Worm (Caenorhabditis elegans) whole organism, young adult: ENCODE data around the gene C09G9.1.

ENCODE experiments used
- F49E8.2 ChIP-seq: sonication (generic microtip); optimal IDR thresholded peaks from 3 replicates; lab custom pipeline; 2017; ENCODE audit warnings: missing genetic modification characterization, mild to moderate bottlenecking, missing compliant biosample characterization, antibody characterized with exemption, moderate library complexity; ENCODE audit not compliant: insufficient read depth
- T07F8.4 ChIP-seq: sonication (generic microtip); optimal IDR thresholded peaks from 2 replicates; lab custom pipeline; 2016; ENCODE audit warnings: mild to moderate bottlenecking, missing genetic modification characterization, moderate library complexity, missing compliant biosample characterization
- Y79H2A.3 ChIP-seq: fragments of 200-800 bp; sonication (Bioruptor generic); conservative IDR thresholded peaks from 2 replicates; pipeline ENCODE4 v1.3.6; 2022; ENCODE audit warnings: missing genetic modification reagents, missing genetic modification characterization, missing compliant biosample characterization
- cebp-1 ChIP-seq, 2 experiments: fragments of 200-800 bp in 1 of 2; sonication (Bioruptor generic) in 1 of 2; sonication (generic microtip) in 1 of 2; IDR thresholded peaks in 1 of 2; optimal IDR thresholded peaks in 1 of 2; 2 replicates each; pipeline versions ENCODE4 v1.3.6 to Lab custom; 2017 to 2022; ENCODE audit warnings: missing compliant biosample characterization in 2 of 2, missing genetic modification characterization in 2 of 2, mild to moderate bottlenecking in 1 of 2, missing genetic modification reagents in 1 of 2, moderate library complexity in 1 of 2
- dpl-1 ChIP-seq: fragments of 150-350 bp; optimal IDR thresholded peaks from 2 replicates; lab custom pipeline; 2014; ENCODE audit warnings: missing biosample characterization, missing genetic modification reagents, missing genetic modification characterization
- ekl-4 ChIP-seq: fragments of 200-800 bp; sonication (Bioruptor generic); IDR thresholded peaks from 2 replicates; pipeline ENCODE4 v1.3.6; 2022; ENCODE audit warnings: missing genetic modification reagents, missing genetic modification characterization, missing compliant biosample characterization
- hsf-1 ChIP-seq: fragments of 200-800 bp; sonication (Bioruptor generic); IDR thresholded peaks from 2 replicates; pipeline ENCODE4 v1.3.6; 2022; ENCODE audit warnings: missing genetic modification reagents, missing genetic modification characterization, missing compliant biosample characterization
- madf-6 ChIP-seq: fragments of 200-800 bp; sonication (Bioruptor generic); IDR thresholded peaks from 2 replicates; pipeline ENCODE4 v1.3.6; 2022; ENCODE audit warnings: missing genetic modification reagents, missing genetic modification characterization, missing compliant biosample characterization
- madf-8 ChIP-seq: fragments of 200-800 bp; sonication (Bioruptor generic); conservative IDR thresholded peaks from 2 replicates; pipeline ENCODE4 v1.3.6; 2022; ENCODE audit warnings: missing genetic modification reagents, missing genetic modification characterization, missing compliant biosample characterization
- unc-62 ChIP-seq: fragments of 150-350 bp; optimal IDR thresholded peaks from 2 replicates; lab custom pipeline; 2014; ENCODE audit warnings: missing biosample characterization, missing genetic modification reagents, missing genetic modification characterization
- ztf-28 ChIP-seq: fragments of 200-800 bp; sonication (Bioruptor generic); IDR thresholded peaks from 2 replicates; pipeline ENCODE4 v1.3.6; 2022; ENCODE audit warnings: missing genetic modification reagents, missing genetic modification characterization, missing compliant biosample characterization

DNA sequence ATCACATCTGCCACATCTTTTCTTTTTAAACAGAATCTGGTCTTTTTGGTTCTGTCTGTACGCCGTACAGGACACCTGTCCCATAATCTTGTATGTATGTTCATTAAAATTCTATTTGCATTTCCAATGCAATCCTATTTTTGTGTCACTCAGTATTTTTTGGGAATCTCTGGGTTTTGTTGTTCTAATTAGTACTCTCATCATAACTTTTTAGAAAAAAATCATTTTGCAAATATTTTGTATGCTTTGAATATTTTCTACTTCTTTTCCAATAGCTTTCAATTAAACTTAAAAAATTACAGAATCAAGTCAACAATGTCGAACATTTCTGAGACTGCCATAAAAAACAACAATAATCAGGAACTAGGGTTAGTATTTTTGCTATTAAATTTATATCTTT is 45.2 kb downstream of the C09G9.1 start, which contains the start of gene T28C6.3:
- TF ChIP-seq madf-8 (GFP tag; lab: Robert Waterston, UW) (no peak), unc-62 (GFP tag; lab: Kevin White, UChicago) (no peak), cebp-1 (GFP tag; IDR thresholded peaks at IDR 0.05; lab: Robert Waterston, UW) (no peak), cebp-1 (tag; optimal IDR thresholded peaks at IDR 0.05; lab: Kevin White, UChicago) (no peak), ztf-28 (no peak), Y79H2A.3 (GFP tag; lab: Robert Waterston, UW) (no peak), dpl-1 (no peak), hsf-1 (no peak), T07F8.4 (tag; lab: Kevin White, UChicago) (no peak), ekl-4 (GFP tag; lab: Robert Waterston, UW) (no peak), madf-6 (no peak), F49E8.2 (tag; lab: Kevin White, UChicago) (no peak)
